Worm (Caenorhabditis elegans) whole organism, late embryonic: ENCODE data around the gene srh-136.

Experiments used
- K09A11.1 ChIP-seq: sonication (generic microtip); optimal IDR thresholded peaks from 2 replicates; lab custom pipeline; 2017; ENCODE audit warnings: antibody characterized with exemption, mild to moderate bottlenecking, missing genetic modification characterization, missing compliant biosample characterization; ENCODE audit not compliant: insufficient read depth
- ceh-19 ChIP-seq: fragments of 200-800 bp; sonication (Bioruptor generic); optimal IDR thresholded peaks from 2 replicates; lab custom pipeline; 2018; ENCODE audit warnings: mild to moderate bottlenecking, missing genetic modification characterization, missing compliant biosample characterization
- ceh-24 ChIP-seq: sonication (generic microtip); optimal IDR thresholded peaks from 2 replicates; lab custom pipeline; 2016; ENCODE audit warnings: mild to moderate bottlenecking, missing genetic modification characterization, missing compliant biosample characterization
- ceh-31 ChIP-seq: sonication (generic microtip); optimal IDR thresholded peaks from 2 replicates; lab custom pipeline; 2016; ENCODE audit warnings: missing genetic modification characterization, missing compliant biosample characterization
- ceh-34 ChIP-seq: sonication (generic microtip); optimal IDR thresholded peaks from 2 replicates; lab custom pipeline; 2016; ENCODE audit warnings: mild to moderate bottlenecking, missing genetic modification characterization, missing compliant biosample characterization
- ceh-45 ChIP-seq: fragments of 200-800 bp; sonication (Bioruptor generic); IDR thresholded peaks from 2 replicates; pipeline ENCODE4 v1.3.6; 2022; ENCODE audit warnings: missing genetic modification reagents, missing genetic modification characterization, missing compliant biosample characterization
- ceh-9 ChIP-seq: sonication (generic microtip); optimal IDR thresholded peaks from 2 replicates; lab custom pipeline; 2016; ENCODE audit warnings: mild to moderate bottlenecking, missing genetic modification characterization, inconsistent platforms, missing compliant biosample characterization
- che-1 ChIP-seq: sonication (generic microtip); optimal IDR thresholded peaks from 2 replicates; lab custom pipeline; 2016; ENCODE audit warnings: mild to moderate bottlenecking, missing genetic modification characterization, missing compliant biosample characterization
- dmd-4 ChIP-seq: sonication (generic microtip); optimal IDR thresholded peaks from 2 replicates; lab custom pipeline; 2016; ENCODE audit warnings: borderline replicate concordance, missing genetic modification characterization, missing compliant biosample characterization
- elt-2 ChIP-seq: sonication (generic microtip); optimal IDR thresholded peaks from 2 replicates; lab custom pipeline; 2016; ENCODE audit warnings: missing genetic modification reagents, missing genetic modification characterization, missing compliant biosample characterization
- ets-4 ChIP-seq: sonication (generic microtip); optimal IDR thresholded peaks from 2 replicates; lab custom pipeline; 2016; ENCODE audit warnings: missing genetic modification characterization, missing compliant biosample characterization
- eyg-1 ChIP-seq: sonication (generic microtip); optimal IDR thresholded peaks from 2 replicates; lab custom pipeline; 2016; ENCODE audit warnings: missing genotype, missing genetic modification characterization, missing compliant biosample characterization
- gmeb-2 ChIP-seq: sonication (generic microtip); optimal IDR thresholded peaks from 2 replicates; lab custom pipeline; 2016; ENCODE audit warnings: missing genetic modification characterization, inconsistent platforms, missing compliant biosample characterization
- hlh-13 ChIP-seq: fragments of 200-800 bp; sonication (Bioruptor generic); optimal IDR thresholded peaks from 2 replicates; lab custom pipeline; 2018; ENCODE audit warnings: mild to moderate bottlenecking, missing genetic modification characterization, missing compliant biosample characterization
- hlh-30 ChIP-seq: sonication (generic microtip); optimal IDR thresholded peaks from 2 replicates; lab custom pipeline; 2017; ENCODE audit warnings: antibody characterized with exemption, missing genetic modification characterization, missing compliant biosample characterization; ENCODE audit not compliant: insufficient read depth
- hlh-6 ChIP-seq: sonication (generic microtip); optimal IDR thresholded peaks from 2 replicates; lab custom pipeline; 2016; ENCODE audit warnings: missing genotype, missing genetic modification characterization, missing compliant biosample characterization
- hlh-8 ChIP-seq: sonication (generic microtip); optimal IDR thresholded peaks from 2 replicates; lab custom pipeline; 2016; ENCODE audit warnings: missing genotype, missing genetic modification characterization, missing compliant biosample characterization
- lim-6 ChIP-seq: sonication (generic microtip); optimal IDR thresholded peaks from 2 replicates; lab custom pipeline; 2016; ENCODE audit warnings: missing genetic modification characterization, missing compliant biosample characterization
- lin-11 ChIP-seq: fragments of 200-800 bp; sonication (Bioruptor generic); optimal IDR thresholded peaks from 2 replicates; lab custom pipeline; 2018; ENCODE audit warnings: mild to moderate bottlenecking, missing genetic modification characterization, missing compliant biosample characterization
- madf-2 ChIP-seq: sonication (generic microtip); optimal IDR thresholded peaks from 2 replicates; lab custom pipeline; 2017; ENCODE audit warnings: missing genetic modification characterization, missing compliant biosample characterization
- nfya-1 ChIP-seq: sonication (generic microtip); optimal IDR thresholded peaks from 2 replicates; lab custom pipeline; 2017; ENCODE audit warnings: missing genetic modification characterization, mild to moderate bottlenecking, missing compliant biosample characterization, antibody characterized with exemption, moderate library complexity
- nhr-11 ChIP-seq: fragments of 150-350 bp; optimal IDR thresholded peaks from 2 replicates; lab custom pipeline; 2014; ENCODE audit warnings: missing biosample characterization, missing genetic modification characterization
- npax-4 ChIP-seq: sonication (generic microtip); optimal IDR thresholded peaks from 2 replicates; lab custom pipeline; 2016; ENCODE audit warnings: missing genetic modification characterization, missing compliant biosample characterization
- odd-2 ChIP-seq: sonication (generic microtip); optimal IDR thresholded peaks from 2 replicates; lab custom pipeline; 2017; ENCODE audit warnings: antibody characterized with exemption, mild to moderate bottlenecking, missing genetic modification characterization, missing compliant biosample characterization
- pag-3 ChIP-seq: sonication (generic microtip); optimal IDR thresholded peaks from 2 replicates; lab custom pipeline; 2016; ENCODE audit warnings: missing compliant biosample characterization, missing genetic modification characterization, borderline replicate concordance
- pat-9 ChIP-seq: fragments of 200-800 bp; sonication (Bioruptor generic); optimal IDR thresholded peaks from 2 replicates; lab custom pipeline; 2018; ENCODE audit warnings: mild to moderate bottlenecking, missing genetic modification characterization, moderate library complexity, missing compliant biosample characterization
- pha-2 ChIP-seq: sonication (generic microtip); optimal IDR thresholded peaks from 2 replicates; lab custom pipeline; 2017; ENCODE audit warnings: mild to moderate bottlenecking, missing genetic modification characterization, missing compliant biosample characterization
- pha-4 ChIP-seq: fragments of 150-350 bp; optimal IDR thresholded peaks from 2 replicates; lab custom pipeline; 2018; ENCODE audit warnings: missing biosample characterization, missing genetic modification reagents, missing genetic modification characterization
- sdc-2 ChIP-seq: sonication (generic microtip); optimal IDR thresholded peaks from 2 replicates; lab custom pipeline; 2016; ENCODE audit warnings: missing genotype, missing genetic modification characterization, missing compliant biosample characterization
- sox-2 ChIP-seq: fragments of 200-800 bp; sonication (Bioruptor generic); IDR thresholded peaks from 2 replicates; pipeline ENCODE4 v1.3.6; 2022; ENCODE audit warnings: missing genetic modification reagents, missing genetic modification characterization, missing compliant biosample characterization
- sox-4 ChIP-seq: sonication (generic microtip); optimal IDR thresholded peaks from 2 replicates; lab custom pipeline; 2017; ENCODE audit warnings: mild to moderate bottlenecking, missing genetic modification characterization, inconsistent platforms, missing compliant biosample characterization
- tbx-2 ChIP-seq: sonication (generic microtip); optimal IDR thresholded peaks from 2 replicates; lab custom pipeline; 2016; ENCODE audit warnings: missing genetic modification characterization, missing compliant biosample characterization
- tbx-7 ChIP-seq: sonication (generic microtip); optimal IDR thresholded peaks from 2 replicates; lab custom pipeline; 2016; ENCODE audit warnings: missing genotype, missing genetic modification characterization, missing compliant biosample characterization
- unc-86 ChIP-seq: sonication (generic microtip); optimal IDR thresholded peaks from 2 replicates; lab custom pipeline; 2016; ENCODE audit warnings: missing genetic modification characterization, missing compliant biosample characterization
- ztf-16 ChIP-seq: sonication (generic microtip); optimal IDR thresholded peaks from 2 replicates; lab custom pipeline; 2017; ENCODE audit warnings: missing genetic modification characterization, missing compliant biosample characterization

srh-136 gene

DNA sequence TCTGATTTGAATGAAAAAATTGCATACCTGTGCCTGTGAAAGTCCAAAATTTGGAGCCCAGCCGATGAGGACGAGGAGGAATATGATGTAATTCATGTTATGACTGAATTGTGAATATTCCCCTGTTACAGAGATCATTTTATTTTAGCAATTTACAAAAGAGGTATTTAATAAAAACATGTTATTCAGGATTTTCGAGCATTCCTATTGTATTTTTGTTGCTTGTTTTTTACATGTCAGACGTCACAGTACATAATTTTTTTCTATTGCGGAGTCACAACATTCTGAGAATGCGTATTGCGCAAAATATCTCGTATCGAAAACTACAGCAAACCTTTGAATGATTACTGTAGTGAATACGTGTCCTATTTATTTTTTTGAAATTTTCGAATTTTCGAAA, 5.8 kb upstream of the srh-136 start, which contains the start of gene F36D3.14:
F36D3.14 (minus strand) TSS at position 101 of the 400 bp plus-strand sequence.
- no peak for TF ChIP-seq pat-9 (tag; lab: Kevin White, UChicago)
- TF ChIP-seq ceh-34 (tag; lab: Kevin White, UChicago): no peak
- no peak for TF ChIP-seq tbx-7 (tag; lab: Kevin White, UChicago)
- no peak for TF ChIP-seq ztf-16 (tag; lab: Kevin White, UChicago)
- no peak for TF ChIP-seq odd-2 (tag; lab: Kevin White, UChicago)
- no peak for TF ChIP-seq sdc-2 (tag; lab: Kevin White, UChicago)
- no peak for TF ChIP-seq hlh-30 (tag; lab: Kevin White, UChicago)
- TF ChIP-seq madf-2 (tag; lab: Kevin White, UChicago): no peak
- no peak for TF ChIP-seq pha-2 (tag; lab: Kevin White, UChicago)
- no peak for TF ChIP-seq che-1
- no peak for TF ChIP-seq lim-6 (tag; lab: Kevin White, UChicago)
- TF ChIP-seq, all 69 proteins: peak for 0

DNA sequence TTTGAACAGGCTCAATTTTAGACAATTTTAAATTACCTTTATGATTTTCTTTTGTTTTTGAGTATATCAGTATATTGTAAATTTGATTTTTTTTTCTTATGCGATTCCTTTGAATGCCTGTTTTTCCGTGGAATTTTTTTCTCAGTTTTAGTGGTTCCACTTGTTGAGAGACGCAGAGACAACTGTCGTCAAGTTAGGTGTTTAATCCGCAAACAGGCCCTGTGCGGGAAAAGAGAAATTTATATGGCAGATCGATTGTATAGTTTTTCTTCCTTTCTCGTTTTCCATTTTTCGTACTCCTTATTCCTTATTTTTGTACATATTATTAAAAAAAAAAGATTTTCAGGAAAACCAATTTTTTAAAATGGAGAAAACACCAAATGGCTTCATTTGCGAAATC, 1.6 kb upstream of the srh-136 start, which contains the start of gene F36D3.1:
F36D3.1 (plus strand) TSS at position 347 of the 400 bp plus-strand sequence.
- TF ChIP-seq nfya-1 (peak; percentile 37), sox-2 (no peak)

DNA sequence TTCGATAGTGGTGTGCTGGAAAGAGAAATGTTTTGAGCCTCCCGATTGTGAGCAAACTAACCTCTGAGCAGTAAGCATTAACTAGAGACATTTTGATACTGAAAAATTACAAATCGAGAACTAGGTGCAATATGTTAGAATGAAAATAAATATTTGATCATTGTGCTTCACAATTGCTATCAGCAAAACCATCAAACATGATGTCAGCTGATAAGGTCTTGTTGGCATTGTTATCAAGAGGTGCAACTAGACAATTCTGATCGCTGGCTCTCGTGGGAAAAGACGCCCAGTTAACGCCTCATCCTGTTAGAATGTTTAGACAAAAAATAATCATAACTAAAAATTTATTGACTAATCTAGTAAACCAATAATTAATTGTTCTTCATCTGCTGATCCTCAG, 3.0 kb downstream of the srh-136 start, which contains the start of gene comt-2:
comt-2 (minus strand) TSS at position 131 of the 400 bp plus-strand sequence.
- TF ChIP-seq elt-2 (tag; lab: Kevin White, UChicago): peak; percentile 88
- no peak for TF ChIP-seq sox-4 (tag; lab: Kevin White, UChicago)
- TF ChIP-seq, all 69 proteins: peak for 1

DNA sequence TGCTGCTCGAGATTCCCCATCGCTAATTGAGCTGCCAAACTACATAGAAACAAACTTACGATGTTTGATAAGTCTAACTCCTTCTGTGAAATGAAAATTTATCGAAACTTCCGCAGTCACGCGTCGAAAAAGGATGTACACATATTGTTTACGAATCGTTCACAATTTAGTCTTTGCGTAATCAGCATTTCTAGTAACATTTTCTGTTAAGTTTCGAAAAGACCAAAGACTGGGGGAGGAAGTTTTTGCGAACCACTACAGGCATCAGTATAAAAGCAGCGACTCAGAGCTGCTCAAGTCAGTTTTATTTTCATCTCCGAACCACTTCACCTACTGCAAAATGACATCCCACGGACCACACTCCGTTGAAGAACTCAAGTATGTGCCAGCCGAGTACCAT, 9.2 kb downstream of the srh-136 start, which contains the start of gene sqst-4:
sqst-4 (plus strand) TSS at position 301 of the 400 bp plus-strand sequence.
- no peak for TF ChIP-seq hlh-6
- no peak for TF ChIP-seq dmd-4

DNA sequence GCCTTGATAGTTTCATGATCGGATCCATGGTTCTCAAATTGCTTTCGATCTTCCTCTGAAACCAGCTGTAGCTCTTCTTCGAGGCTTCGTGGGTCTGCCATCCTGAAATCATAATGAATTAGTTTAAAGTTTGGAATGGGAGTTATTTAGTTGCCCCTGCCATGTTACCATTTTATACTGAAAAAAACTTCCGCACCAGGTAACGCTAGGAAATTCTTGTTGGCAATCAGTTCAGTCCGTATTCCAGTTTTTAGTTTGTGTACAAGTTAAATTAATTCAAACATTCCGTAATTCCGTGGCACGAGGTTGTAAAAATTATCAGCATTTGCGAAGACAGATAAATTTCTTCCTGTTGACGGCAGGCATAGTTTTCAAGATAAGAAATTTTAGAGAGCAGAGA, 9.9 kb downstream of the srh-136 start, which contains the start of gene Y32B12A.5:
Y32B12A.5 (minus strand) TSS at position 101 of the 400 bp plus-strand sequence.
- TF ChIP-seq madf-2 (tag; lab: Kevin White, UChicago): no peak
- no peak for TF ChIP-seq tbx-7 (tag; lab: Kevin White, UChicago)
- no peak for TF ChIP-seq pag-3 (tag; lab: Kevin White, UChicago)
- no peak for TF ChIP-seq ceh-31 (tag; lab: Kevin White, UChicago)
- no peak for TF ChIP-seq hlh-30 (tag; lab: Kevin White, UChicago)
- no peak for TF ChIP-seq nhr-11 (tag; lab: Kevin White, UChicago)
- TF ChIP-seq hlh-13 (GFP tag; lab: Kevin White, UChicago): no peak
- no peak for TF ChIP-seq lin-11
- TF ChIP-seq ets-4 (tag; lab: Kevin White, UChicago): no peak
- no peak for TF ChIP-seq ceh-45 (GFP tag; lab: Robert Waterston, UW)
- no peak for TF ChIP-seq unc-86 (tag; lab: Kevin White, UChicago)
- TF ChIP-seq tbx-2: no peak
- no peak for TF ChIP-seq eyg-1 (tag; lab: Kevin White, UChicago)
- TF ChIP-seq npax-4: no peak
- no peak for TF ChIP-seq ceh-19 (GFP tag; lab: Kevin White, UChicago)
- no peak for TF ChIP-seq ceh-34 (tag; lab: Kevin White, UChicago)
- TF ChIP-seq odd-2 (tag; lab: Kevin White, UChicago): no peak
- no peak for TF ChIP-seq ceh-24

DNA sequence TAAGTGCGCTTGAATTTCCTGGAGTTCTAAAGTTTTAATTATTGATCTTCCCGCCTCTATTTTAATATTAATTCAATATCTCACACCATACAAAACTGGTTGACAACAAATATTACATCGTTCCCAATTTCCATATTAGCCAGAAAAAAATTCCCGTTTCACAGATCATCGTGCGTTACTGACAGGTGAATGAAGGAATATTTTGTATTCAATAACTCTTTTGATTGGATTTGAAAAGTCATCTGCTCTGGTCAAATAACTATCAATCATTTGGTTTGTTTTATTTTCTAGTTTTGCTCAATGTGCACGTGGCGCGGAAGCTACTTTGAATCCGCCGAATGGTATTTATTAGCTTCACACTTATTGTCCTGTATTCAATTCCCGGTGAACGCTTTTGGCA, 13.7 kb downstream of the srh-136 start, which contains the start of gene srh-139:
srh-139 (plus strand) TSS at position 301 of the 400 bp plus-strand sequence.
- TF ChIP-seq pha-4 (tag; lab: Kevin White, UChicago) (no peak), K09A11.1 (tag; lab: Kevin White, UChicago) (no peak), tbx-7 (tag; lab: Kevin White, UChicago) (no peak), gmeb-2 (tag; lab: Kevin White, UChicago) (no peak), hlh-8 (tag; lab: Kevin White, UChicago) (no peak), pha-2 (tag; lab: Kevin White, UChicago) (no peak), ceh-9 (tag; lab: Kevin White, UChicago) (no peak)
- TF ChIP-seq, all 69 proteins: peak for 0
